Fruit fly (Drosophila melanogaster): ENCODE measurements around the gene pic.
A peak's percentile ranks its signal among the peaks of the same experiment; 100 is the strongest.

Gene pic

dm6 chr3R:13011621-13011963, 40.5 kb upstream of the pic start, which contains the start of gene CtBP (continued):
- TF ChIP-seq CG14710 (tag; optimal IDR thresholded peaks at IDR 0.05), result peak; percentile 14
- no peak for TF ChIP-seq CG8089 (GFP tag; optimal IDR thresholded peaks at IDR 0.05)
- peak; percentile 88 for TF ChIP-seq sd (tag; optimal IDR thresholded peaks at IDR 0.05)
- no peak for TF ChIP-seq jigr1 (GFP tag; IDR thresholded peaks at IDR 0.05)
- TF ChIP-seq ERR (GFP tag; optimal IDR thresholded peaks at IDR 0.05), result no peak
- 0 out of 2 replicates have a peak, but pooled peaks have one; percentile 33 for TF ChIP-seq NFAT (GFP tag; IDR thresholded peaks at IDR 0.05)
- no peak for TF ChIP-seq cad (GFP tag; optimal IDR thresholded peaks at IDR 0.05)
- TF ChIP-seq gsb (GFP tag; IDR thresholded peaks at IDR 0.05), result no peak
- TF ChIP-seq twi (tag; optimal IDR thresholded peaks at IDR 0.05), result no peak
- TF ChIP-seq MESR4 (GFP tag; optimal IDR thresholded peaks at IDR 0.05), result peak; percentile 58
- TF ChIP-seq yki (optimal IDR thresholded peaks at IDR 0.05), result no peak
- 0 out of 2 replicates have a peak, but pooled peaks have one; percentile 9 for TF ChIP-seq bowl (GFP tag; IDR thresholded peaks at IDR 0.05)
- TF ChIP-seq pb (GFP tag; optimal IDR thresholded peaks at IDR 0.05), result no peak
- no peak for TF ChIP-seq CG18599 (GFP tag; optimal IDR thresholded peaks at IDR 0.05)
- TF ChIP-seq D (optimal IDR thresholded peaks at IDR 0.05), result no peak
- no peak for TF ChIP-seq D (GFP tag; optimal IDR thresholded peaks at IDR 0.05)
- no peak for TF ChIP-seq CG6254 (GFP tag; optimal IDR thresholded peaks at IDR 0.05)
- TF ChIP-seq kni (GFP tag; optimal IDR thresholded peaks at IDR 0.05), result no peak
- no peak for TF ChIP-seq CG30403 (GFP tag; optimal IDR thresholded peaks at IDR 0.05)
- no peak for TF ChIP-seq D19A (tag; optimal IDR thresholded peaks at IDR 0.05)
- TF ChIP-seq esg (GFP tag; conservative IDR thresholded peaks at IDR 0.05), result no peak
- no peak for TF ChIP-seq fru (optimal IDR thresholded peaks at IDR 0.05)
- TF ChIP-seq CG16815 (GFP tag; optimal IDR thresholded peaks at IDR 0.05), result no peak
- no peak for TF ChIP-seq B-H2 (GFP tag; optimal IDR thresholded peaks at IDR 0.05)
- TF ChIP-seq CG34224 (GFP tag; IDR thresholded peaks at IDR 0.05; ENCODE audit: partially characterized antibody), result no peak
- no peak for TF ChIP-seq Six4 (GFP tag; optimal IDR thresholded peaks at IDR 0.05)

dm6 chr3R:13012351-13012750, 39.7 kb upstream of the pic start:
- peak; percentile 42; the same call in 1 of the 2 replicates for TF ChIP-seq onecut (GFP tag; IDR thresholded peaks at IDR 0.05)
- peak; percentile 29 for TF ChIP-seq CG16815 (GFP tag; optimal IDR thresholded peaks at IDR 0.05)
- no peak for TF ChIP-seq Sox102F (GFP tag; optimal IDR thresholded peaks at IDR 0.05)
- no peak for TF ChIP-seq nau (GFP tag; optimal IDR thresholded peaks at IDR 0.05)
- TF ChIP-seq CG4282 (GFP tag; optimal IDR thresholded peaks at IDR 0.05), result peak; percentile 51
- 0 out of 2 replicates have a peak, but pooled peaks have one; percentile 24 for TF ChIP-seq CG5953 (GFP tag; IDR thresholded peaks at IDR 0.05)
- TF ChIP-seq CG7357 (GFP tag; IDR thresholded peaks at IDR 0.05), result 0 out of 3 replicates have a peak, but pooled peaks have one; percentile 29
- peak; percentile 77 for TF ChIP-seq cg (GFP tag; optimal IDR thresholded peaks at IDR 0.05)
- peak; percentile 30 for TF ChIP-seq CG3281 (GFP tag; optimal IDR thresholded peaks at IDR 0.05)
- no peak for TF ChIP-seq Elba2 (GFP tag; optimal IDR thresholded peaks at IDR 0.05)
- no peak for TF ChIP-seq seq (GFP tag; IDR thresholded peaks at IDR 0.05)
- TF ChIP-seq cato (GFP tag; optimal IDR thresholded peaks at IDR 0.05; ENCODE audit: borderline replicate concordance), result no peak
- TF ChIP-seq Chrac-16 (GFP tag; optimal IDR thresholded peaks at IDR 0.05), result peak; percentile 53
- TF ChIP-seq ham (GFP tag; IDR thresholded peaks at IDR 0.05), result no peak
- TF ChIP-seq CG2199 (GFP tag; IDR thresholded peaks at IDR 0.05), result peak; percentile 76; the same call in 1 of the 3 replicates
- peak; percentile 68 for TF ChIP-seq sqz (GFP tag; optimal IDR thresholded peaks at IDR 0.05)
- TF ChIP-seq Hr3 (GFP tag; optimal IDR thresholded peaks at IDR 0.05), result peak; percentile 46
- TF ChIP-seq Mad (GFP tag; optimal IDR thresholded peaks at IDR 0.05), result peak; percentile 61
- TF ChIP-seq Adf1 (GFP tag; IDR thresholded peaks at IDR 0.05), result peak; percentile 27
- TF ChIP-seq CG9727 (GFP tag; optimal IDR thresholded peaks at IDR 0.05), result peak; percentile 44
- peak; percentile 43 for TF ChIP-seq CG10147 (GFP tag; optimal IDR thresholded peaks at IDR 0.05)
- peak; percentile 80 for TF ChIP-seq ken (GFP tag; IDR thresholded peaks at IDR 0.05)
- no peak for TF ChIP-seq CG16813 (GFP tag; IDR thresholded peaks at IDR 0.05; ENCODE audit: partially characterized antibody)
- TF ChIP-seq Optix (GFP tag; IDR thresholded peaks at IDR 0.05), result peak; percentile 71; the same call in 2 of the 3 replicates
- no peak for TF ChIP-seq CG17802 (tag; optimal IDR thresholded peaks at IDR 0.05)
- peak; percentile 66 for TF ChIP-seq CG1647 (GFP tag; optimal IDR thresholded peaks at IDR 0.05)
- peak; percentile 64 for TF ChIP-seq CG7987 (GFP tag; optimal IDR thresholded peaks at IDR 0.05)
- peak; percentile 77 for TF ChIP-seq Ada2b (GFP tag; IDR thresholded peaks at IDR 0.05)

Measured in whole organism, embryonic.